Worm (Caenorhabditis elegans) whole organism, L1 larva: ENCODE results near the gene lars-1.

Experiments
- aly-2 ChIP-seq: fragments of 150-350 bp; optimal IDR thresholded peaks from 2 replicates; lab custom pipeline; 2014; ENCODE audit warnings: missing biosample characterization, missing genetic modification characterization
- blmp-1 ChIP-seq: fragments of 150-350 bp; optimal IDR thresholded peaks from 2 replicates; lab custom pipeline; 2014; ENCODE audit warnings: missing biosample characterization, missing genetic modification characterization
- ceh-63 ChIP-seq: fragments of 200-800 bp; sonication (Bioruptor generic); optimal IDR thresholded peaks from 2 replicates; lab custom pipeline; 2018; ENCODE audit warnings: mild to moderate bottlenecking, missing genetic modification characterization, missing compliant biosample characterization
- ceh-8 ChIP-seq: fragments of 200-800 bp; sonication (Bioruptor generic); optimal IDR thresholded peaks from 2 replicates; lab custom pipeline; 2018; ENCODE audit warnings: mild to moderate bottlenecking, missing genetic modification characterization, moderate library complexity, missing compliant biosample characterization
- fkh-8 ChIP-seq: sonication (generic microtip); optimal IDR thresholded peaks from 2 replicates; lab custom pipeline; 2016; ENCODE audit warnings: mild to moderate bottlenecking, missing genetic modification characterization, missing compliant biosample characterization
- nhr-11 ChIP-seq: fragments of 150-350 bp; optimal IDR thresholded peaks from 2 replicates; lab custom pipeline; 2014; ENCODE audit warnings: missing biosample characterization, missing genetic modification characterization
- nhr-237 ChIP-seq: fragments of 150-350 bp; optimal IDR thresholded peaks from 2 replicates; lab custom pipeline; 2014; ENCODE audit warnings: missing biosample characterization, missing genetic modification characterization
- nhr-47 ChIP-seq: sonication (generic microtip); optimal IDR thresholded peaks from 2 replicates; lab custom pipeline; 2016; ENCODE audit warnings: mild to moderate bottlenecking, missing genetic modification characterization, moderate library complexity, missing compliant biosample characterization
- nhr-71 ChIP-seq: sonication (generic microtip); optimal IDR thresholded peaks from 2 replicates; lab custom pipeline; 2016; ENCODE audit warnings: mild to moderate bottlenecking, missing genetic modification characterization, moderate library complexity, missing compliant biosample characterization
- pqm-1 ChIP-seq: sonication (generic microtip); optimal IDR thresholded peaks from 3 replicates; lab custom pipeline; 2017; ENCODE audit warnings: missing biosample characterization, missing genetic modification characterization
- sptf-1 ChIP-seq: fragments of 150-350 bp; optimal IDR thresholded peaks from 2 replicates; lab custom pipeline; 2014; ENCODE audit warnings: missing biosample characterization, missing genetic modification characterization

ce11 chrIII:4131814-4132555 is 54.6 kb downstream of the lars-1 start:
- TF ChIP-seq nhr-11 (no peak), ceh-63 (GFP tag; lab: Kevin White, UChicago) (no peak), blmp-1 (tag; lab: Kevin White, UChicago) (no peak), sptf-1 (tag; lab: Kevin White, UChicago) (no peak), ceh-8 (GFP tag; lab: Kevin White, UChicago) (no peak), nhr-71 (tag; lab: Kevin White, UChicago) (no peak), pqm-1 (tag; lab: Kevin White, UChicago) (no peak), aly-2 (tag; lab: Kevin White, UChicago) (no peak), nhr-237 (tag; lab: Kevin White, UChicago) (no peak), nhr-47 (tag; lab: Kevin White, UChicago) (no peak), fkh-8 (tag; lab: Kevin White, UChicago) (no peak)
